Fruit fly (Drosophila melanogaster) whole organism, embryonic: ENCODE results near the gene gig.
A peak's percentile ranks its signal among the peaks of the same experiment; 100 is the strongest.

Source experiments
- ATbp ChIP-seq: fragments of 200-800 bp; sonication (Bioruptor generic); optimal IDR thresholded peaks from 2 replicates; lab custom pipeline; 2017; ENCODE audit warnings: missing biosample characterization, mild to moderate bottlenecking, missing genetic modification characterization, missing genetic modification reagents
- Abd-B ChIP-seq: fragments of 200-800 bp; sonication (Bioruptor generic); optimal IDR thresholded peaks from 2 replicates; lab custom pipeline; 2018; ENCODE audit warnings: missing biosample characterization, mild to moderate bottlenecking, missing genetic modification characterization, moderate library complexity
- CG12155 ChIP-seq: fragments of 200-800 bp; sonication (Bioruptor generic); optimal IDR thresholded peaks from 3 replicates; lab custom pipeline; 2016; ENCODE audit warnings: missing biosample characterization, missing genetic modification characterization
- CG13775 ChIP-seq: fragments of 200-800 bp; sonication (Bioruptor generic); optimal IDR thresholded peaks from 3 replicates; lab custom pipeline; 2017; ENCODE audit warnings: missing biosample characterization, mild to moderate bottlenecking, missing genetic modification characterization
- CG14441 ChIP-seq: fragments of 200-800 bp; sonication (Bioruptor generic); IDR thresholded peaks from 2 replicates; pipeline ENCODE4 v1.3.6; 2022; ENCODE audit warnings: missing biosample characterization, missing genetic modification characterization
- CG14965 ChIP-seq: fragments of 200-800 bp; sonication (Bioruptor generic); optimal IDR thresholded peaks from 2 replicates; lab custom pipeline; 2016; ENCODE audit warnings: missing biosample characterization, missing genetic modification characterization, borderline replicate concordance
- CG15073 ChIP-seq: fragments of 200-800 bp; sonication (Bioruptor generic); optimal IDR thresholded peaks from 2 replicates; lab custom pipeline; 2016; ENCODE audit warnings: missing biosample characterization, missing genetic modification characterization
- CG15514 ChIP-seq: fragments of 200-800 bp; sonication (Bioruptor generic); optimal IDR thresholded peaks from 3 replicates; lab custom pipeline; 2017; ENCODE audit warnings: missing biosample characterization, missing genetic modification characterization, mild to moderate bottlenecking, moderate library complexity, missing genetic modification reagents
- CG1602 ChIP-seq: fragments of 200-800 bp; sonication (Bioruptor generic); optimal IDR thresholded peaks from 3 replicates; lab custom pipeline; 2016; ENCODE audit warnings: missing biosample characterization, missing genetic modification characterization
- CG16779 ChIP-seq: fragments of 200-800 bp; sonication (Bioruptor generic); IDR thresholded peaks from 2 replicates; pipeline ENCODE4 v1.3.6; 2022; ENCODE audit warnings: missing biosample characterization, missing genetic modification characterization
- CG17568 ChIP-seq: fragments of 200-800 bp; sonication (Bioruptor generic); optimal IDR thresholded peaks from 2 replicates; lab custom pipeline; 2018; ENCODE audit warnings: missing biosample characterization, mild to moderate bottlenecking, missing genetic modification characterization, moderate library complexity
- CG2875 ChIP-seq: fragments of 200-800 bp; sonication (Bioruptor generic); optimal IDR thresholded peaks from 2 replicates; lab custom pipeline; 2017; ENCODE audit warnings: missing biosample characterization, mild to moderate bottlenecking, missing genetic modification characterization, missing genetic modification reagents
- CG33213 ChIP-seq: fragments of 200-800 bp; sonication (Bioruptor generic); optimal IDR thresholded peaks from 3 replicates; lab custom pipeline; 2016; ENCODE audit warnings: missing biosample characterization, missing genetic modification characterization
- CG3847 ChIP-seq: fragments of 200-800 bp; sonication (Bioruptor generic); IDR thresholded peaks from 2 replicates; pipeline ENCODE4 v1.3.6; 2022; ENCODE audit warnings: missing biosample characterization, missing genetic modification characterization
- CG43689 ChIP-seq: fragments of 200-800 bp; sonication (Bioruptor generic); IDR thresholded peaks from 2 replicates; pipeline ENCODE4 v1.3.6; 2022; ENCODE audit warnings: missing biosample characterization, missing genetic modification characterization
- CG4404 ChIP-seq: fragments of 200-800 bp; sonication (Bioruptor generic); IDR thresholded peaks from 2 replicates; pipeline ENCODE4 v1.3.6; 2022; ENCODE audit warnings: missing biosample characterization, missing genetic modification characterization
- CG4730 ChIP-seq: fragments of 200-800 bp; sonication (Bioruptor generic); IDR thresholded peaks from 2 replicates; pipeline ENCODE4 v1.3.6; 2022; ENCODE audit warnings: missing biosample characterization, missing genetic modification characterization
- CG6689 ChIP-seq: fragments of 200-800 bp; sonication (Bioruptor generic); IDR thresholded peaks from 2 replicates; pipeline ENCODE4 v1.3.6; 2022; ENCODE audit warnings: missing biosample characterization, missing genetic modification characterization
- CG6813 ChIP-seq: fragments of 200-800 bp; sonication (Bioruptor generic); optimal IDR thresholded peaks from 2 replicates; lab custom pipeline; 2017; ENCODE audit warnings: missing biosample characterization, missing genetic modification characterization, mild to moderate bottlenecking, moderate library complexity, missing genetic modification reagents
- CG6854 ChIP-seq: fragments of 200-800 bp; sonication (Bioruptor generic); optimal IDR thresholded peaks from 3 replicates; lab custom pipeline; 2017; ENCODE audit warnings: missing biosample characterization, mild to moderate bottlenecking, missing genetic modification characterization
- CG8281 ChIP-seq: fragments of 200-800 bp; sonication (Bioruptor generic); optimal IDR thresholded peaks from 2 replicates; lab custom pipeline; 2018; ENCODE audit warnings: missing biosample characterization, mild to moderate bottlenecking, missing genetic modification characterization, moderate library complexity
- CG8359 ChIP-seq: fragments of 200-800 bp; sonication (Bioruptor generic); optimal IDR thresholded peaks from 2 replicates; lab custom pipeline; 2017; ENCODE audit warnings: missing biosample characterization, mild to moderate bottlenecking, missing genetic modification characterization, borderline replicate concordance
- CG9932 ChIP-seq: fragments of 200-800 bp; sonication (Bioruptor generic); IDR thresholded peaks from 2 replicates; pipeline ENCODE4 v1.3.6; 2022; ENCODE audit warnings: missing biosample characterization, missing genetic modification characterization
- Chrac-16 ChIP-seq: fragments of 200-800 bp; sonication (Bioruptor generic); optimal IDR thresholded peaks from 3 replicates; lab custom pipeline; 2016; ENCODE audit warnings: missing biosample characterization, missing genetic modification characterization
- CoRest ChIP-seq: fragments of 200-800 bp; sonication (Bioruptor generic); optimal IDR thresholded peaks from 3 replicates; lab custom pipeline; 2018; ENCODE audit warnings: missing biosample characterization, mild to moderate bottlenecking, missing genetic modification characterization, moderate library complexity
- Dip3 ChIP-seq: fragments of 200-800 bp; sonication (Bioruptor generic); optimal IDR thresholded peaks from 3 replicates; lab custom pipeline; 2016; ENCODE audit warnings: missing biosample characterization, missing genetic modification characterization
- Dp ChIP-seq: fragments of 200-800 bp; sonication (Bioruptor generic); optimal IDR thresholded peaks from 2 replicates; lab custom pipeline; 2018; ENCODE audit warnings: missing biosample characterization, mild to moderate bottlenecking, missing genetic modification characterization, moderate library complexity
- Hand ChIP-seq: fragments of 200-800 bp; sonication (Bioruptor generic); optimal IDR thresholded peaks from 2 replicates; lab custom pipeline; 2017; ENCODE audit warnings: mild to moderate bottlenecking, missing biosample characterization, missing genetic modification reagents, missing genetic modification characterization
- Hmr ChIP-seq: fragments of 200-800 bp; sonication (Bioruptor generic); optimal IDR thresholded peaks from 3 replicates; lab custom pipeline; 2017; ENCODE audit warnings: mild to moderate bottlenecking, missing biosample characterization, missing genetic modification reagents, missing genetic modification characterization
- MBD-R2 ChIP-seq: fragments of 200-800 bp; sonication (Bioruptor generic); IDR thresholded peaks from 2 replicates; pipeline ENCODE4 v1.3.6; 2022; ENCODE audit warnings: missing biosample characterization, missing genetic modification characterization
- NC2β ChIP-seq: fragments of 200-800 bp; sonication (Bioruptor generic); optimal IDR thresholded peaks from 2 replicates; lab custom pipeline; 2016; ENCODE audit warnings: missing biosample characterization, missing genetic modification characterization
- Neu2 ChIP-seq: fragments of 200-800 bp; sonication (Bioruptor generic); optimal IDR thresholded peaks from 3 replicates; lab custom pipeline; 2016; ENCODE audit warnings: missing biosample characterization, missing genetic modification characterization, borderline replicate concordance
- Pdp1 ChIP-seq, 2 experiments: fragments of 200-800 bp; sonication (Bioruptor generic); optimal IDR thresholded peaks; 3 replicates each; lab custom pipeline; 2016; ENCODE audit warnings: missing biosample characterization in 2 of 2, missing genetic modification characterization in 2 of 2, mild to moderate bottlenecking in 1 of 2, moderate library complexity in 1 of 2
- YL-1 ChIP-seq: fragments of 200-800 bp; sonication (Bioruptor generic); optimal IDR thresholded peaks from 3 replicates; lab custom pipeline; 2017; ENCODE audit warnings: missing biosample characterization, mild to moderate bottlenecking, missing genetic modification characterization
- ara ChIP-seq: fragments of 200-800 bp; sonication (Bioruptor generic); IDR thresholded peaks from 2 replicates; pipeline ENCODE4 v1.3.6; 2022; ENCODE audit warnings: missing biosample characterization, missing genetic modification characterization
- chif ChIP-seq, 2 experiments: fragments of 200-800 bp; sonication (Bioruptor generic); optimal IDR thresholded peaks; 3 replicates each; lab custom pipeline; 2016; ENCODE audit warnings: missing biosample characterization in 2 of 2, missing genetic modification characterization in 2 of 2
- crc ChIP-seq: fragments of 200-800 bp; sonication (Bioruptor generic); optimal IDR thresholded peaks from 2 replicates; lab custom pipeline; 2016; ENCODE audit warnings: missing biosample characterization, missing genetic modification characterization
- ems ChIP-seq: fragments of 200-800 bp; sonication (Bioruptor generic); optimal IDR thresholded peaks from 3 replicates; lab custom pipeline; 2016; ENCODE audit warnings: missing biosample characterization, missing genetic modification characterization
- ewg ChIP-seq: fragments of 200-800 bp; sonication (Bioruptor generic); optimal IDR thresholded peaks from 3 replicates; lab custom pipeline; 2017; ENCODE audit warnings: mild to moderate bottlenecking, missing biosample characterization, missing genetic modification reagents, missing genetic modification characterization
- eyg ChIP-seq: fragments of 200-800 bp; sonication (Bioruptor generic); optimal IDR thresholded peaks from 3 replicates; lab custom pipeline; 2016; ENCODE audit warnings: missing biosample characterization, missing genetic modification characterization
- mirr ChIP-seq: fragments of 200-800 bp; sonication (Bioruptor generic); optimal IDR thresholded peaks from 3 replicates; lab custom pipeline; 2018; ENCODE audit warnings: missing biosample characterization, mild to moderate bottlenecking, missing genetic modification characterization
- onecut ChIP-seq: fragments of 200-800 bp; sonication (Bioruptor generic); IDR thresholded peaks from 2 replicates; pipeline ENCODE4 v1.3.6; 2022; ENCODE audit warnings: missing biosample characterization, missing genetic modification characterization
- pros ChIP-seq: fragments of 200-800 bp; sonication (Bioruptor generic); optimal IDR thresholded peaks from 3 replicates; lab custom pipeline; 2019; ENCODE audit warnings: missing biosample characterization, mild to moderate bottlenecking, missing genetic modification characterization, moderate library complexity
- ranshi ChIP-seq: fragments of 200-800 bp; sonication (Bioruptor generic); IDR thresholded peaks from 2 replicates; pipeline ENCODE4 v1.3.6; 2022; ENCODE audit warnings: missing biosample characterization, missing genetic modification characterization
- sc ChIP-seq, 3 experiments: fragments of >200 bp in 2 of 3; fragments of 200-800 bp in 1 of 3; sonication (Bioruptor generic) in 1 of 3; optimal IDR thresholded peaks; 2 replicates in 2 of 3; 3 replicates in 1 of 3; lab custom pipeline; 2017; ENCODE audit warnings: mild to moderate bottlenecking in 1 of 3, missing biosample characterization in 1 of 3, missing genetic modification characterization in 1 of 3, missing genetic modification reagents in 1 of 3
- seq ChIP-seq: fragments of 200-800 bp; sonication (Bioruptor generic); IDR thresholded peaks from 2 replicates; pipeline ENCODE4 v1.3.6; 2022; ENCODE audit warnings: missing biosample characterization, missing genetic modification characterization
- sim ChIP-seq: fragments of 200-800 bp; sonication (Bioruptor generic); IDR thresholded peaks from 2 replicates; pipeline ENCODE4 v1.3.6; 2022; ENCODE audit warnings: missing biosample characterization, missing genetic modification characterization
- sug ChIP-seq: fragments of 200-800 bp; optimal IDR thresholded peaks from 2 replicates; lab custom pipeline; 2019; ENCODE audit warnings: missing biosample characterization, mild to moderate bottlenecking, missing genetic modification characterization, moderate library complexity
- usp ChIP-seq: fragments of >200 bp; optimal IDR thresholded peaks from 2 replicates; lab custom pipeline; 2017; ENCODE audit warnings: missing biosample characterization, missing genetic modification characterization

gig gene

DNA sequence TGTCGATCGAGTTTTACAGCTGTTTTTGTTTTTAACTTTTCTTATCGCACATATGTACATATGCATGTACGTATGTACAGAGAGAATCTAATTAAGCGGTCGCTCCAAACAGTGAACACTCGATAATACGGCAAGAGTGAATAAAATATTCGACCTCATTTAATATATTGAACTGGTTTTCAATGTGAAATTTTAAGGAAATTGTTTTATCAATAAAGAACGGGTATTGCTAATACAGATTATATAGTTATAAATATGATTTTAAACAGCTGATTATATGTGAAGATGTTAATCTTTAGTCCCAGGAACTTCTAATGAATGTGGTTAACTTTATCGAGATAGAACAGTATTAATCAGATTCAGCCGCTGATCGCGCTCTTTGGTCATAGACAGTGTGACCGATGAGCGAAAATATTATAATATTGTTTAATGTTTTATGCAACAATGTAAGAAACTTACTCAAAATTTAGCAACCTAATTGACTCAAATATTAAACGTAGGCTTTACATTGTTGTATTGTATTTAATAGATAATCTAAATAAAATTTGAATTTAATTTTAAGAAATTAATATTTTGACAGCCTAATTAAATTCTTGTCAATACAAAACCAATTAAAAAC is 11.7 kb downstream of the gig start, which contains the start of gene CG7328 (continued):
- TF ChIP-seq chif (GFP tag; optimal IDR thresholded peaks at IDR 0.05; lab: Kevin White, UChicago), result peak in 1 of 2 experiments; percentile 45
- no peak for TF ChIP-seq Neu2 (GFP tag; lab: Kevin White, UChicago)
- TF ChIP-seq YL-1, result no peak
- no peak for TF ChIP-seq CG4404
- TF ChIP-seq eyg (GFP tag; lab: Kevin White, UChicago), result no peak
- TF ChIP-seq onecut (GFP tag; lab: Robert Waterston, UW), result peak; percentile 18; the same call in 1 of the 2 replicates
- peak; percentile 12; the same call in 1 of the 2 replicates for TF ChIP-seq ranshi (GFP tag; lab: Robert Waterston, UW)
- TF ChIP-seq CG15073 (GFP tag; lab: Kevin White, UChicago), result no peak
- no peak for TF ChIP-seq CG14965 (GFP tag; lab: Kevin White, UChicago)
- no peak for TF ChIP-seq pros
- peak; percentile 75 for TF ChIP-seq CG9932
- peak; percentile 21; the same call in 1 of the 2 replicates for TF ChIP-seq MBD-R2 (GFP tag; lab: Robert Waterston, UW)
- TF ChIP-seq CG8359 (GFP tag; lab: Kevin White, UChicago), result no peak
- no peak for TF ChIP-seq CG33213 (GFP tag; lab: Kevin White, UChicago)
- TF ChIP-seq CG2875 (GFP tag; lab: Kevin White, UChicago), result no peak
- TF ChIP-seq CG8281 (tag; lab: Kevin White, UChicago), result no peak
- TF ChIP-seq sc (optimal IDR thresholded peaks at IDR 0.05; lab: Kevin White, UChicago), result no peak
- no peak for TF ChIP-seq sc (GFP tag; optimal IDR thresholded peaks at IDR 0.05; lab: Kevin White, UChicago)
- TF ChIP-seq Dip3 (GFP tag; lab: Kevin White, UChicago), result peak; percentile 63
- peak; percentile 4 for TF ChIP-seq ewg (GFP tag; lab: Kevin White, UChicago)
- no peak for TF ChIP-seq CG4730
- no peak for TF ChIP-seq ara (GFP tag; lab: Robert Waterston, UW)
- TF ChIP-seq Hand, result peak; percentile 37
- no peak for TF ChIP-seq CG16779
- no peak for TF ChIP-seq sug
- peak; percentile 78 for TF ChIP-seq CoRest (tag; lab: Kevin White, UChicago)
- peak; percentile 33 for TF ChIP-seq CG1602 (GFP tag; lab: Kevin White, UChicago)
- TF ChIP-seq ATbp, result peak; percentile 32
- TF ChIP-seq CG6689 (GFP tag; lab: Robert Waterston, UW), result peak; percentile 28
- peak; percentile 7 for TF ChIP-seq CG15514
- TF ChIP-seq Dp (GFP tag; lab: Kevin White, UChicago), result no peak
- peak; percentile 40 for TF ChIP-seq Abd-B (GFP tag; lab: Kevin White, UChicago)
- peak; percentile 54 for TF ChIP-seq CG3847 (GFP tag; lab: Robert Waterston, UW)
- 0 out of 2 replicates have a peak, but pooled peaks have one; percentile 29 for TF ChIP-seq CG43689 (GFP tag; lab: Robert Waterston, UW)
- no peak for TF ChIP-seq NC2β (GFP tag; lab: Kevin White, UChicago)
- no peak for TF ChIP-seq sim (GFP tag; lab: Robert Waterston, UW)
- peak; percentile 19 for TF ChIP-seq CG6854
- TF ChIP-seq crc (GFP tag; lab: Kevin White, UChicago), result peak; percentile 6
- peak; percentile 14; the same call in 1 of the 2 replicates for TF ChIP-seq CG14441
- peak; percentile 43 for TF ChIP-seq CG13775
- peak; percentile 49 for TF ChIP-seq ems (GFP tag; lab: Kevin White, UChicago)
- TF ChIP-seq CG17568 (GFP tag; lab: Kevin White, UChicago), result no peak
- no peak for TF ChIP-seq CG12155 (GFP tag; lab: Kevin White, UChicago)
- no peak for TF ChIP-seq usp (GFP tag; lab: Kevin White, UChicago)
- peak; percentile 61 for TF ChIP-seq seq (GFP tag; lab: Robert Waterston, UW)
- peak; percentile 22 for TF ChIP-seq mirr (GFP tag; lab: Kevin White, UChicago)
- peak; percentile 9 for TF ChIP-seq CG6813 (GFP tag; lab: Kevin White, UChicago)
- TF ChIP-seq Chrac-16 (GFP tag; lab: Kevin White, UChicago), result peak; percentile 56
- TF ChIP-seq Pdp1 (GFP tag; optimal IDR thresholded peaks at IDR 0.05; lab: Kevin White, UChicago), result peak in 1 of 2 experiments; percentile 28
- TF ChIP-seq Hmr (GFP tag; lab: Kevin White, UChicago), result peak; percentile 63
